Worm (Caenorhabditis elegans) whole organism, L3 larva: ENCODE data around the gene C39B10.3.

Source experiments
- R02D3.7 ChIP-seq: fragments of 150-350 bp; optimal IDR thresholded peaks from 2 replicates; lab custom pipeline; 2014; ENCODE audit warnings: missing biosample characterization, missing genetic modification characterization
- aly-2 ChIP-seq: fragments of 150-350 bp; optimal IDR thresholded peaks from 2 replicates; lab custom pipeline; 2014; ENCODE audit warnings: missing biosample characterization, missing genetic modification characterization
- ama-1 ChIP-seq: fragments of 150-350 bp; optimal IDR thresholded peaks from 2 replicates; lab custom pipeline; 2018
- ceh-16 ChIP-seq: sonication (generic microtip); optimal IDR thresholded peaks from 2 replicates; lab custom pipeline; 2017; ENCODE audit warnings: missing biosample characterization, missing genetic modification characterization
- ceh-28 ChIP-seq: fragments of 150-350 bp; optimal IDR thresholded peaks from 2 replicates; lab custom pipeline; 2014; ENCODE audit warnings: missing biosample characterization, missing genetic modification reagents, missing genetic modification characterization
- ceh-82 ChIP-seq: fragments of 150-350 bp; optimal IDR thresholded peaks from 2 replicates; lab custom pipeline; 2014; ENCODE audit warnings: missing biosample characterization, missing genetic modification characterization
- ceh-9 ChIP-seq: sonication (generic microtip); optimal IDR thresholded peaks from 2 replicates; lab custom pipeline; 2018; ENCODE audit warnings: missing biosample characterization, missing genetic modification characterization
- daf-12 ChIP-seq: fragments of 150-350 bp; optimal IDR thresholded peaks from 2 replicates; lab custom pipeline; 2014; ENCODE audit warnings: missing biosample characterization, missing genetic modification reagents, missing genetic modification characterization
- egl-27 ChIP-seq: sonication (generic microtip); optimal IDR thresholded peaks from 4 replicates; lab custom pipeline; 2017; ENCODE audit warnings: missing biosample characterization, missing genetic modification reagents, missing genetic modification characterization
- egl-5 ChIP-seq: fragments of 150-350 bp; optimal IDR thresholded peaks from 2 replicates; lab custom pipeline; 2017; ENCODE audit warnings: missing biosample characterization, missing genetic modification reagents, missing genetic modification characterization, inconsistent platforms
- elt-1 ChIP-seq: fragments of 150-350 bp; optimal IDR thresholded peaks from 2 replicates; lab custom pipeline; 2014; ENCODE audit warnings: missing biosample characterization, missing genetic modification characterization
- elt-2 ChIP-seq: sonication (generic microtip); optimal IDR thresholded peaks from 2 replicates; lab custom pipeline; 2016; ENCODE audit warnings: missing genetic modification reagents, mild to moderate bottlenecking, missing genetic modification characterization, missing compliant biosample characterization
- elt-3 ChIP-seq, 3 experiments: fragments of 150-350 bp in 1 of 3; sonication (generic microtip) in 2 of 3; optimal IDR thresholded peaks; 2 replicates in 2 of 3; 4 replicates in 1 of 3; lab custom pipeline; 2014 to 2017; ENCODE audit warnings: missing biosample characterization in 3 of 3, missing genetic modification characterization in 3 of 3
- fkh-10 ChIP-seq: sonication (generic microtip); optimal IDR thresholded peaks from 2 replicates; lab custom pipeline; 2017; ENCODE audit warnings: missing biosample characterization, missing genetic modification reagents, missing genetic modification characterization
- fkh-2 ChIP-seq: fragments of 150-350 bp; optimal IDR thresholded peaks from 2 replicates; lab custom pipeline; 2014; ENCODE audit warnings: missing biosample characterization, missing genetic modification reagents, missing genetic modification characterization
- hmg-11 ChIP-seq: sonication (generic microtip); optimal IDR thresholded peaks from 2 replicates; lab custom pipeline; 2016; ENCODE audit warnings: missing genetic modification characterization, missing compliant biosample characterization
- jun-1 ChIP-seq: fragments of 150-350 bp; optimal IDR thresholded peaks from 2 replicates; lab custom pipeline; 2014; ENCODE audit warnings: missing biosample characterization, missing genetic modification reagents, missing genetic modification characterization
- lin-15B ChIP-seq: fragments of 150-350 bp; optimal IDR thresholded peaks from 2 replicates; lab custom pipeline; 2014; ENCODE audit warnings: missing biosample characterization, missing genetic modification characterization
- lin-39 ChIP-seq: fragments of 150-350 bp; optimal IDR thresholded peaks from 2 replicates; lab custom pipeline; 2018; ENCODE audit warnings: missing biosample characterization, missing genetic modification reagents, missing genetic modification characterization
- lsy-12 ChIP-seq: sonication (generic microtip); optimal IDR thresholded peaks from 2 replicates; lab custom pipeline; 2016; ENCODE audit warnings: mild to moderate bottlenecking, missing genetic modification characterization, missing compliant biosample characterization
- mdl-1 ChIP-seq: fragments of 150-350 bp; optimal IDR thresholded peaks from 2 replicates; lab custom pipeline; 2014; ENCODE audit warnings: missing biosample characterization, missing genetic modification characterization
- mml-1 ChIP-seq: fragments of 150-350 bp; sonication (generic microtip); optimal IDR thresholded peaks from 3 replicates; lab custom pipeline; 2014; ENCODE audit warnings: missing biosample characterization, missing genetic modification characterization
- nfya-1 ChIP-seq: sonication (generic microtip); optimal IDR thresholded peaks from 2 replicates; lab custom pipeline; 2017; ENCODE audit warnings: missing genetic modification characterization, mild to moderate bottlenecking, missing compliant biosample characterization, antibody characterized with exemption, moderate library complexity; ENCODE audit not compliant: insufficient read depth
- nhr-11 ChIP-seq: fragments of 150-350 bp; optimal IDR thresholded peaks from 2 replicates; lab custom pipeline; 2014; ENCODE audit warnings: missing biosample characterization, missing genetic modification characterization
- nhr-12 ChIP-seq: fragments of 150-350 bp; optimal IDR thresholded peaks from 2 replicates; lab custom pipeline; 2014; ENCODE audit warnings: missing biosample characterization, missing genetic modification characterization
- nhr-237 ChIP-seq: fragments of 150-350 bp; optimal IDR thresholded peaks from 2 replicates; lab custom pipeline; 2014; ENCODE audit warnings: missing biosample characterization, missing genetic modification characterization
- nhr-25 ChIP-seq: sonication (generic microtip); optimal IDR thresholded peaks from 2 replicates; lab custom pipeline; 2017; ENCODE audit warnings: missing biosample characterization, missing genetic modification characterization
- nhr-28 ChIP-seq: fragments of 150-350 bp; optimal IDR thresholded peaks from 2 replicates; lab custom pipeline; 2014; ENCODE audit warnings: missing biosample characterization, missing genetic modification characterization
- nhr-43 ChIP-seq: sonication (generic microtip); optimal IDR thresholded peaks from 2 replicates; lab custom pipeline; 2016; ENCODE audit warnings: mild to moderate bottlenecking, missing genetic modification characterization, missing compliant biosample characterization; ENCODE audit not compliant: poor library complexity, severe bottlenecking
- nhr-67 ChIP-seq: fragments of 150-350 bp; optimal IDR thresholded peaks from 2 replicates; lab custom pipeline; 2014; ENCODE audit warnings: missing biosample characterization, missing genetic modification characterization
- nhr-76 ChIP-seq: fragments of 150-350 bp; sonication (generic microtip); optimal IDR thresholded peaks from 5 replicates; lab custom pipeline; 2014; ENCODE audit warnings: missing biosample characterization, missing genetic modification characterization
- nhr-77 ChIP-seq: fragments of 150-350 bp; optimal IDR thresholded peaks from 2 replicates; lab custom pipeline; 2014; ENCODE audit warnings: missing biosample characterization, missing genetic modification characterization
- pha-4 ChIP-seq: fragments of 150-350 bp; optimal IDR thresholded peaks from 2 replicates; lab custom pipeline; 2014; ENCODE audit warnings: missing biosample characterization, missing genetic modification reagents, missing genetic modification characterization
- sea-2 ChIP-seq: fragments of 150-350 bp; sonication (generic microtip); optimal IDR thresholded peaks from 4 replicates; lab custom pipeline; 2014; ENCODE audit warnings: missing biosample characterization, missing genetic modification reagents, missing genetic modification characterization
- skn-1 ChIP-seq: fragments of 150-350 bp; optimal IDR thresholded peaks from 2 replicates; lab custom pipeline; 2014; ENCODE audit warnings: missing biosample characterization, missing genetic modification characterization
- tbx-2 ChIP-seq: sonication (generic microtip); optimal IDR thresholded peaks from 2 replicates; lab custom pipeline; 2016; ENCODE audit warnings: mild to moderate bottlenecking, missing genetic modification characterization, missing compliant biosample characterization
- unc-39 ChIP-seq: sonication (generic microtip); optimal IDR thresholded peaks from 4 replicates; lab custom pipeline; 2017; ENCODE audit warnings: missing biosample characterization, missing genetic modification characterization
- unc-62 ChIP-seq: fragments of 150-350 bp; sonication (generic microtip); optimal IDR thresholded peaks from 4 replicates; lab custom pipeline; 2014; ENCODE audit warnings: missing biosample characterization, missing genetic modification reagents, missing genetic modification characterization
- zag-1 ChIP-seq: fragments of 150-350 bp; optimal IDR thresholded peaks from 2 replicates; lab custom pipeline; 2014; ENCODE audit warnings: missing biosample characterization, missing genetic modification characterization
- ztf-11 ChIP-seq: fragments of 150-350 bp; optimal IDR thresholded peaks from 2 replicates; lab custom pipeline; 2014; ENCODE audit warnings: missing biosample characterization, missing genetic modification characterization
- ztf-4 ChIP-seq: fragments of 150-350 bp; optimal IDR thresholded peaks from 2 replicates; lab custom pipeline; 2014; ENCODE audit warnings: missing biosample characterization, missing genetic modification characterization

The C39B10.3 gene

ce11 chrX:10404051-10404450 is 39.9 kb upstream of the C39B10.3 start:
- no peak for TF ChIP-seq ztf-11 (tag; lab: Kevin White, UChicago)
- no peak for TF ChIP-seq egl-5
- no peak for TF ChIP-seq pha-4 (tag; lab: Kevin White, UChicago)

ce11 chrX:10406203-10406602 is 37.7 kb upstream of the C39B10.3 start, which contains the start of gene gur-3:
Gene gur-3, minus strand, starts transcription at chrX:10406303.
- TF ChIP-seq elt-2 (tag; lab: Kevin White, UChicago) (no peak), fkh-10 (GFP tag; lab: Kevin White, UChicago) (no peak), nfya-1 (tag; lab: Kevin White, UChicago) (no peak), ama-1 (lab: Kevin White, UChicago) (no peak), lsy-12 (tag; lab: Kevin White, UChicago) (no peak), pha-4 (tag; lab: Kevin White, UChicago) (no peak), egl-27 (tag; lab: Kevin White, UChicago) (no peak)
- TF ChIP-seq, all 47 proteins: peak for 0

ce11 chrX:10406850-10407249 is 37.1 kb upstream of the C39B10.3 start, which contains the start of gene ZC504.1:
Gene ZC504.1, plus strand, starts transcription at chrX:10407150.
- TF ChIP-seq ceh-28 (tag; lab: Kevin White, UChicago), result no peak
- no peak for TF ChIP-seq nhr-67 (tag; lab: Kevin White, UChicago)
- TF ChIP-seq zag-1, result no peak
- no peak for TF ChIP-seq sea-2 (GFP tag; lab: Kevin White, UChicago)
- TF ChIP-seq lin-15B, result no peak
- TF ChIP-seq nhr-77, result no peak
- TF ChIP-seq, all 47 proteins: peak for 0

- TF ChIP-seq skn-1 (tag; lab: Kevin White, UChicago) (no peak), zag-1 (no peak)
Measured at ce11 chrX:10410539-10410938, 33.4 kb upstream of the C39B10.3 start.

- no peak for TF ChIP-seq unc-39
- no peak for TF ChIP-seq nhr-67 (tag; lab: Kevin White, UChicago)
- TF ChIP-seq lin-39 (tag; lab: Kevin White, UChicago), result no peak
- TF ChIP-seq ceh-82 (tag; lab: Kevin White, UChicago), result no peak
- no peak for TF ChIP-seq zag-1
- TF ChIP-seq nhr-28 (tag; lab: Kevin White, UChicago), result no peak
- no peak for TF ChIP-seq unc-62 (GFP tag; lab: Kevin White, UChicago)
- TF ChIP-seq mdl-1 (tag; lab: Kevin White, UChicago), result no peak
- no peak for TF ChIP-seq fkh-2 (tag; lab: Kevin White, UChicago)
- no peak for TF ChIP-seq elt-2 (tag; lab: Kevin White, UChicago)
Measured at ce11 chrX:10412425-10412824, 31.5 kb upstream of the C39B10.3 start, which contains the start of gene acr-8. Gene acr-8, plus strand, starts transcription at chrX:10412725.

DNA sequence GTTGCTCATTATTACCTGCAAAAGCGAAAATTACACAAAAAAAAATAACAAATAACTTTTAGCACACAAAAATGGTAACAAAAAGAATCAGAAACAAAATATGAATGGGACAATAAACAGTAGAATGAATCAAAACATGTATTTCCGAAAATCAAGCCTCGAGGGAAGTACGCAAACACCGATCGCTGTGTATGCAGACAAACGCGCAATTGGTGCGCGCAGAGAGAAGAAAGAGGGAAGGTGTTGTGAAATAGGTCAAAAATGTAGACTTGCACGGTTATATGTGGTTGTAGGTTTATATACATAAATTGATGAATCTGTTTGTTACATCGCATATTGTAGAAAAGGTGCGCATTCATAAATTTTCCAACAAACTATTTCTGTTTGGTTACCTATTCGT is 24.2 kb upstream of the C39B10.3 start, which contains the start of gene cdk-11.2:
cdk-11.2 (minus strand) TSS at position 23 of the 400 bp plus-strand sequence.
- TF ChIP-seq ceh-9 (tag; lab: Kevin White, UChicago) (no peak), zag-1 (no peak), jun-1 (tag; lab: Kevin White, UChicago) (peak; percentile 29), nfya-1 (tag; lab: Kevin White, UChicago) (peak; percentile 80), nhr-28 (tag; lab: Kevin White, UChicago) (no peak), hmg-11 (tag; lab: Kevin White, UChicago) (peak; percentile 72), ztf-11 (tag; lab: Kevin White, UChicago) (no peak), fkh-2 (tag; lab: Kevin White, UChicago) (no peak), lin-39 (tag; lab: Kevin White, UChicago) (no peak), daf-12 (tag; lab: Kevin White, UChicago) (no peak), sea-2 (GFP tag; lab: Kevin White, UChicago) (peak; percentile 43), nhr-237 (tag; lab: Kevin White, UChicago) (no peak), ceh-16 (tag; lab: Kevin White, UChicago) (no peak), mdl-1 (tag; lab: Kevin White, UChicago) (no peak), nhr-25 (peak; percentile 89), ztf-4 (tag; lab: Kevin White, UChicago) (no peak), fkh-10 (GFP tag; lab: Kevin White, UChicago) (no peak), nhr-76 (tag; lab: Kevin White, UChicago) (no peak), lin-15B (peak; percentile 44), unc-39 (no peak), elt-1 (tag; lab: Kevin White, UChicago) (no peak), nhr-11 (tag; lab: Kevin White, UChicago) (no peak), R02D3.7 (tag; lab: Kevin White, UChicago) (peak; percentile 13), mml-1 (tag; lab: Kevin White, UChicago) (no peak), aly-2 (tag; lab: Kevin White, UChicago) (no peak), elt-3 (tag; optimal IDR thresholded peaks at IDR 0.05; lab: Kevin White, UChicago) (no peak), nhr-77 (no peak), egl-5 (peak; percentile 57), unc-62 (GFP tag; lab: Kevin White, UChicago) (no peak), nhr-67 (tag; lab: Kevin White, UChicago) (no peak), egl-27 (tag; lab: Kevin White, UChicago) (no peak), nhr-12 (no peak), nhr-43 (tag; lab: Kevin White, UChicago) (no peak), tbx-2 (no peak)
